Worm (Caenorhabditis elegans): ENCODE measurements around the gene F46C5.9.

The F46C5.9 gene

DNA sequence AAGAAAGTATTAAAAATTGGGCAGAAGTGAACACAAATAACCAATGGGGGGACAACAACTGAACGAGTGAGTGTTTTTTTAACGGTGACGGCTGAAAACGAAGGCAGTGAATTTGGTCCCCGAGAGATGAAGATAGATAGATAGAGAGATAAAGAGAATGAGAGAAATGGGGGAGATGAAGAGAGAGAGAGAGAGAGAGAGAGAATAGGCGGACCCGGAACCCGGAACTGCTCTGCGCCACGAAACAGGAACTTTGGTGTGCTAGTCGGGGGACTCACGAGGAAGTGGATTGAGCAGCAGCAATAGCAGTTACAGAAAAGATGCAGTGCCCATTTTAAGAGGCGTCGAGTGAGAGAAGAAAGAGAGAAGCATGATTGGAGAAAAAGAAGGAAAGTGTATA, 14.1 kb downstream of the F46C5.9 start (continued):
- no peak for TF ChIP-seq spr-3 (GFP tag; optimal IDR thresholded peaks at IDR 0.05)
- no peak for TF ChIP-seq madf-5 (GFP tag; IDR thresholded peaks at IDR 0.05)
- TF ChIP-seq zfp-3 (GFP tag; conservative IDR thresholded peaks at IDR 0.05): no peak
- TF ChIP-seq Y48G9A.11 (GFP tag; IDR thresholded peaks at IDR 0.05): no peak
- TF ChIP-seq php-3 (GFP tag; IDR thresholded peaks at IDR 0.05): no peak
- no peak for TF ChIP-seq sdz-12 (GFP tag; optimal IDR thresholded peaks at IDR 0.05)
- TF ChIP-seq ceh-62 (tag; optimal IDR thresholded peaks at IDR 0.05): no peak
- no peak for TF ChIP-seq mdt-29 (GFP tag; IDR thresholded peaks at IDR 0.05)
- TF ChIP-seq pqm-1 (tag; optimal IDR thresholded peaks at IDR 0.05): no peak
- TF ChIP-seq tra-1 (GFP tag; IDR thresholded peaks at IDR 0.05): 0 out of 2 replicates have a peak, but pooled peaks have one; percentile 30
- 0 out of 2 replicates have a peak, but pooled peaks have one; percentile 35 for TF ChIP-seq ZK337.2 (GFP tag; IDR thresholded peaks at IDR 0.05)
- TF ChIP-seq arid-1 (GFP tag; conservative IDR thresholded peaks at IDR 0.05): no peak
- peak; percentile 3 to 76 for TF ChIP-seq mdl-1 (tag; optimal IDR thresholded peaks at IDR 0.05)
- no peak for TF ChIP-seq daf-19 (GFP tag; conservative IDR thresholded peaks at IDR 0.05)
- TF ChIP-seq tag-97 (GFP tag; IDR thresholded peaks at IDR 0.05): peak; percentile 98
- TF ChIP-seq lin-15B (tag; optimal IDR thresholded peaks at IDR 0.05): no peak
- TF ChIP-seq nhr-41 (GFP tag; IDR thresholded peaks at IDR 0.05): no peak
- TF ChIP-seq nhr-6 (tag; optimal IDR thresholded peaks at IDR 0.05): no peak
- TF ChIP-seq nhr-25 (tag; optimal IDR thresholded peaks at IDR 0.05; ENCODE audit: borderline replicate concordance, insufficient read depth): no peak
- no peak for TF ChIP-seq mxl-3 (GFP tag; optimal IDR thresholded peaks at IDR 0.05)
- no peak for TF ChIP-seq nhr-102 (tag; optimal IDR thresholded peaks at IDR 0.05)
- peak; percentile 57; the same call in 1 of the 2 replicates for TF ChIP-seq set-16 (GFP tag; IDR thresholded peaks at IDR 0.05)
- TF ChIP-seq jun-1 (tag; optimal IDR thresholded peaks at IDR 0.05): no peak
- no peak for TF ChIP-seq unc-130 (GFP tag; optimal IDR thresholded peaks at IDR 0.05)
- TF ChIP-seq ceh-28 (tag; optimal IDR thresholded peaks at IDR 0.05): no peak
- TF ChIP-seq ztf-11 (tag; optimal IDR thresholded peaks at IDR 0.05): no peak
- TF ChIP-seq Y75B8A.6 (GFP tag; IDR thresholded peaks at IDR 0.05): no peak
- TF ChIP-seq dmd-6 (GFP tag; IDR thresholded peaks at IDR 0.05): peak; percentile 76
- TF ChIP-seq R02D3.7 (tag; optimal IDR thresholded peaks at IDR 0.05): no peak
- no peak for TF ChIP-seq zag-1 (tag; optimal IDR thresholded peaks at IDR 0.05)
- no peak for TF ChIP-seq F44E2.7 (GFP tag; IDR thresholded peaks at IDR 0.05)
- TF ChIP-seq nhr-111 (GFP tag; optimal IDR thresholded peaks at IDR 0.05): no peak
- no peak for TF ChIP-seq vab-7 (GFP tag; IDR thresholded peaks at IDR 0.05)
- TF ChIP-seq Y5F2A.4 (GFP tag; optimal IDR thresholded peaks at IDR 0.05): no peak
- no peak for TF ChIP-seq ama-1 (optimal IDR thresholded peaks at IDR 0.05)
- TF ChIP-seq rbr-2 (tag; optimal IDR thresholded peaks at IDR 0.05): peak; percentile 88
- no peak for TF ChIP-seq lin-1 (GFP tag; IDR thresholded peaks at IDR 0.05)
- no peak for TF ChIP-seq dpl-1 (GFP tag; optimal IDR thresholded peaks at IDR 0.05)
- TF ChIP-seq egl-43 (GFP tag; IDR thresholded peaks at IDR 0.05): no peak
- no peak for TF ChIP-seq ctbp-1 (GFP tag; IDR thresholded peaks at IDR 0.05)
- TF ChIP-seq nhr-76 (tag; optimal IDR thresholded peaks at IDR 0.05): no peak
- TF ChIP-seq aly-2 (tag; optimal IDR thresholded peaks at IDR 0.05): no peak
- 0 out of 2 replicates have a peak, but pooled peaks have one; percentile 55 for TF ChIP-seq dmd-8 (GFP tag; IDR thresholded peaks at IDR 0.05)
- no peak for TF ChIP-seq fos-1 (tag; optimal IDR thresholded peaks at IDR 0.05)
- TF ChIP-seq lim-7 (GFP tag; IDR thresholded peaks at IDR 0.05): no peak
- no peak for TF ChIP-seq egl-27 (tag; optimal IDR thresholded peaks at IDR 0.05)
- TF ChIP-seq ztf-7 (tag; optimal IDR thresholded peaks at IDR 0.05): no peak
- TF ChIP-seq hlh-11 (tag; optimal IDR thresholded peaks at IDR 0.05): peak; percentile 57
- TF ChIP-seq aha-1 (tag): peak; percentile 41
- TF ChIP-seq cey-2 (tag; optimal IDR thresholded peaks at IDR 0.05; ENCODE audit: borderline replicate concordance, insufficient read depth): no peak
- no peak for TF ChIP-seq lin-39 (tag; optimal IDR thresholded peaks at IDR 0.05)
- TF ChIP-seq nhr-10 (tag; optimal IDR thresholded peaks at IDR 0.05): no peak
- no peak for TF ChIP-seq Y105C5A.15 (GFP tag; IDR thresholded peaks at IDR 0.05)
